Fruit fly (Drosophila melanogaster) whole organism, prepupa: ENCODE measurements around the gene CG5418.
A peak's percentile ranks its signal among the peaks of the same experiment; 100 is the strongest.

Experiments used
- Blimp-1 ChIP-seq: fragments of 200-800 bp; sonication (Bioruptor generic); optimal IDR thresholded peaks from 3 replicates; lab custom pipeline; 2017; ENCODE audit warnings: missing biosample characterization, missing genetic modification characterization, mild to moderate bottlenecking, moderate library complexity, missing genetic modification reagents
- CG10631 ChIP-seq: fragments of 200-800 bp; sonication (Bioruptor generic); optimal IDR thresholded peaks from 2 replicates; lab custom pipeline; 2016; ENCODE audit warnings: missing biosample characterization, missing genetic modification characterization
- CG11294 ChIP-seq: fragments of 200-800 bp; sonication (Bioruptor generic); IDR thresholded peaks from 2 replicates; pipeline ENCODE4 v1.3.6; 2022; ENCODE audit warnings: missing biosample characterization, missing genetic modification characterization
- CG11902 ChIP-seq: fragments of 200-800 bp; sonication (Bioruptor generic); optimal IDR thresholded peaks from 3 replicates; lab custom pipeline; 2016; ENCODE audit warnings: missing biosample characterization, missing genetic modification characterization
- CG15336 ChIP-seq: fragments of 200-800 bp; sonication (Bioruptor generic); IDR thresholded peaks from 2 replicates; pipeline ENCODE4 v1.3.6; 2022; ENCODE audit warnings: missing biosample characterization, missing genetic modification characterization
- CG1621 ChIP-seq: fragments of 200-800 bp; sonication (Bioruptor generic); optimal IDR thresholded peaks from 3 replicates; lab custom pipeline; 2018; ENCODE audit warnings: missing biosample characterization, mild to moderate bottlenecking, missing genetic modification characterization
- CG16779 ChIP-seq: fragments of 200-800 bp; sonication (Bioruptor generic); optimal IDR thresholded peaks from 3 replicates; lab custom pipeline; 2017; ENCODE audit warnings: missing biosample characterization, mild to moderate bottlenecking, missing genetic modification characterization
- CG3032 ChIP-seq: fragments of 200-800 bp; optimal IDR thresholded peaks from 2 replicates; lab custom pipeline; 2019; ENCODE audit warnings: missing biosample characterization, mild to moderate bottlenecking, missing genetic modification characterization, moderate library complexity
- CG31627 ChIP-seq: fragments of 200-800 bp; sonication (Bioruptor generic); optimal IDR thresholded peaks from 3 replicates; lab custom pipeline; 2016; ENCODE audit warnings: missing biosample characterization, missing genetic modification characterization
- CG32006 ChIP-seq: fragments of 200-800 bp; sonication (Bioruptor generic); optimal IDR thresholded peaks from 3 replicates; lab custom pipeline; 2017; ENCODE audit warnings: missing biosample characterization, mild to moderate bottlenecking, missing genetic modification characterization
- CG3919 ChIP-seq: fragments of 200-800 bp; sonication (Bioruptor generic); optimal IDR thresholded peaks from 3 replicates; lab custom pipeline; 2016; ENCODE audit warnings: missing biosample characterization, missing genetic modification characterization
- CG4318 ChIP-seq: fragments of 200-800 bp; sonication (Bioruptor generic); optimal IDR thresholded peaks from 3 replicates; lab custom pipeline; 2017; ENCODE audit warnings: missing biosample characterization, mild to moderate bottlenecking, missing genetic modification characterization
- CG6808 ChIP-seq: fragments of 200-800 bp; sonication (Bioruptor generic); optimal IDR thresholded peaks from 3 replicates; lab custom pipeline; 2017; ENCODE audit warnings: missing biosample characterization, missing genetic modification characterization, mild to moderate bottlenecking, moderate library complexity, missing genetic modification reagents
- CG6854 ChIP-seq: fragments of 200-800 bp; sonication (Bioruptor generic); optimal IDR thresholded peaks from 2 replicates; lab custom pipeline; 2017; ENCODE audit warnings: missing biosample characterization, mild to moderate bottlenecking, missing genetic modification characterization
- CG7368 ChIP-seq: fragments of 200-800 bp; sonication (Bioruptor generic); optimal IDR thresholded peaks from 3 replicates; lab custom pipeline; 2016; ENCODE audit warnings: missing biosample characterization, missing genetic modification characterization
- CG8119 ChIP-seq: fragments of 200-800 bp; sonication (Bioruptor generic); IDR thresholded peaks from 3 replicates; pipeline ENCODE4 v1.3.6; 2022; ENCODE audit warnings: missing biosample characterization, missing genetic modification characterization
- CG8319 ChIP-seq: fragments of 200-800 bp; sonication (Bioruptor generic); optimal IDR thresholded peaks from 3 replicates; lab custom pipeline; 2016; ENCODE audit warnings: missing biosample characterization, missing genetic modification characterization
- CG8632 ChIP-seq: fragments of 200-800 bp; sonication (Bioruptor generic); optimal IDR thresholded peaks from 3 replicates; lab custom pipeline; 2016; ENCODE audit warnings: missing biosample characterization, missing genetic modification characterization
- CG9139 ChIP-seq: fragments of 200-800 bp; sonication (Bioruptor generic); optimal IDR thresholded peaks from 3 replicates; lab custom pipeline; 2017; ENCODE audit warnings: missing biosample characterization, mild to moderate bottlenecking, missing genetic modification characterization
- Eip75B ChIP-seq: fragments of 200-800 bp; sonication (Bioruptor generic); optimal IDR thresholded peaks from 3 replicates; lab custom pipeline; 2016; ENCODE audit warnings: missing biosample characterization, missing genetic modification characterization
- Eip93F ChIP-seq: fragments of 200-800 bp; sonication (Bioruptor generic); optimal IDR thresholded peaks from 2 replicates; lab custom pipeline; 2016; ENCODE audit warnings: missing biosample characterization, mild to moderate bottlenecking, missing genetic modification characterization
- Ets21C ChIP-seq: fragments of 200-800 bp; sonication (Bioruptor generic); optimal IDR thresholded peaks from 3 replicates; lab custom pipeline; 2016; ENCODE audit warnings: missing biosample characterization, missing genetic modification characterization
- Ets96B ChIP-seq: fragments of 200-800 bp; optimal IDR thresholded peaks from 2 replicates; lab custom pipeline; 2019; ENCODE audit warnings: missing biosample characterization, mild to moderate bottlenecking, missing genetic modification characterization, moderate library complexity
- Gug ChIP-seq: fragments of 200-800 bp; sonication (Bioruptor generic); IDR thresholded peaks from 2 replicates; pipeline ENCODE4 v1.3.6; 2022; ENCODE audit warnings: missing biosample characterization, missing genetic modification characterization
- Hr4 ChIP-seq: fragments of 200-800 bp; sonication (Bioruptor generic); optimal IDR thresholded peaks from 3 replicates; lab custom pipeline; 2016; ENCODE audit warnings: missing biosample characterization, missing genetic modification characterization
- Lpt ChIP-seq: fragments of 200-800 bp; sonication (Bioruptor generic); optimal IDR thresholded peaks from 3 replicates; lab custom pipeline; 2016; ENCODE audit warnings: missing biosample characterization, missing genetic modification characterization
- Met ChIP-seq: fragments of 200-800 bp; sonication (Bioruptor generic); optimal IDR thresholded peaks from 3 replicates; lab custom pipeline; 2016; ENCODE audit warnings: missing biosample characterization, missing genetic modification characterization
- Smox ChIP-seq: fragments of 200-800 bp; sonication (Bioruptor generic); optimal IDR thresholded peaks from 3 replicates; lab custom pipeline; 2016; ENCODE audit warnings: missing biosample characterization, missing genetic modification characterization
- Sox102F ChIP-seq: fragments of 200-800 bp; sonication (Bioruptor generic); optimal IDR thresholded peaks from 2 replicates; lab custom pipeline; 2016; ENCODE audit warnings: missing biosample characterization, mild to moderate bottlenecking, missing genetic modification characterization
- Sox14 ChIP-seq: fragments of 200-800 bp; sonication (Bioruptor generic); optimal IDR thresholded peaks from 3 replicates; lab custom pipeline; 2016; ENCODE audit warnings: missing biosample characterization, missing genetic modification characterization
- Sox15 ChIP-seq: fragments of 200-800 bp; sonication (Bioruptor generic); optimal IDR thresholded peaks from 3 replicates; lab custom pipeline; 2016; ENCODE audit warnings: missing biosample characterization, missing genetic modification characterization
- achi ChIP-seq: fragments of 200-800 bp; sonication (Bioruptor generic); optimal IDR thresholded peaks from 3 replicates; lab custom pipeline; 2016; ENCODE audit warnings: missing biosample characterization, missing genetic modification characterization
- acj6 ChIP-seq: fragments of 200-800 bp; sonication (Bioruptor generic); optimal IDR thresholded peaks from 3 replicates; lab custom pipeline; 2016; ENCODE audit warnings: missing biosample characterization, missing genetic modification characterization
- cyc ChIP-seq: fragments of 200-800 bp; sonication (Bioruptor generic); optimal IDR thresholded peaks from 3 replicates; lab custom pipeline; 2016; ENCODE audit warnings: missing biosample characterization, missing genetic modification characterization
- dac ChIP-seq: fragments of 200-800 bp; sonication (Bioruptor generic); optimal IDR thresholded peaks from 2 replicates; lab custom pipeline; 2017; ENCODE audit warnings: missing biosample characterization, mild to moderate bottlenecking, missing genetic modification characterization
- dsx ChIP-seq: fragments of 200-800 bp; optimal IDR thresholded peaks from 3 replicates; lab custom pipeline; 2019; ENCODE audit warnings: missing biosample characterization, mild to moderate bottlenecking, missing genetic modification characterization, moderate library complexity; ENCODE audit not compliant: poor library complexity, severe bottlenecking
- esn ChIP-seq: fragments of 200-800 bp; sonication (Bioruptor generic); optimal IDR thresholded peaks from 2 replicates; lab custom pipeline; 2016; ENCODE audit warnings: missing biosample characterization, mild to moderate bottlenecking, missing genetic modification characterization, moderate library complexity
- fd59A ChIP-seq: fragments of 200-800 bp; sonication (Bioruptor generic); optimal IDR thresholded peaks from 2 replicates; lab custom pipeline; 2017; ENCODE audit warnings: missing biosample characterization, mild to moderate bottlenecking, missing genetic modification characterization, missing genetic modification reagents
- fd85E ChIP-seq: fragments of 200-800 bp; sonication (Bioruptor generic); optimal IDR thresholded peaks from 3 replicates; lab custom pipeline; 2016; ENCODE audit warnings: missing biosample characterization, missing genetic modification characterization
- fkh ChIP-seq: fragments of 200-800 bp; sonication (Bioruptor generic); optimal IDR thresholded peaks from 3 replicates; lab custom pipeline; 2017; ENCODE audit warnings: missing biosample characterization, mild to moderate bottlenecking, missing genetic modification characterization, moderate library complexity
- lz ChIP-seq: fragments of 200-800 bp; sonication (Bioruptor generic); optimal IDR thresholded peaks from 3 replicates; lab custom pipeline; 2016; ENCODE audit warnings: missing biosample characterization, missing genetic modification characterization
- net ChIP-seq: fragments of 200-800 bp; sonication (Bioruptor generic); optimal IDR thresholded peaks from 3 replicates; lab custom pipeline; 2016; ENCODE audit warnings: missing biosample characterization, missing genetic modification characterization
- pdm3 ChIP-seq: fragments of 200-800 bp; sonication (Bioruptor generic); optimal IDR thresholded peaks from 3 replicates; lab custom pipeline; 2016; ENCODE audit warnings: missing biosample characterization, missing genetic modification characterization
- salr ChIP-seq, 2 experiments: fragments of 200-800 bp; sonication (Bioruptor generic); optimal IDR thresholded peaks; 3 replicates each; lab custom pipeline; 2016 to 2018; ENCODE audit warnings: missing biosample characterization in 2 of 2, missing genetic modification characterization in 2 of 2, mild to moderate bottlenecking in 1 of 2
- spab ChIP-seq: fragments of 200-800 bp; sonication (Bioruptor generic); optimal IDR thresholded peaks from 2 replicates; lab custom pipeline; 2017; ENCODE audit warnings: missing biosample characterization, mild to moderate bottlenecking, missing genetic modification characterization, missing genetic modification reagents
- ss ChIP-seq, 2 experiments: fragments of 200-800 bp; sonication (Bioruptor generic); optimal IDR thresholded peaks; 2 replicates in 1 of 2; 3 replicates in 1 of 2; lab custom pipeline; 2017 to 2018; ENCODE audit warnings: mild to moderate bottlenecking in 2 of 2, missing biosample characterization in 2 of 2, missing genetic modification characterization in 2 of 2, moderate library complexity in 1 of 2
- svp ChIP-seq: fragments of 200-800 bp; sonication (Bioruptor generic); peaks from one replicate; lab custom pipeline; 2016; ENCODE audit warnings: missing biosample characterization, missing genetic modification characterization
- topi ChIP-seq: fragments of 200-800 bp; sonication (Bioruptor generic); optimal IDR thresholded peaks from 3 replicates; lab custom pipeline; 2016; ENCODE audit warnings: missing biosample characterization, missing genetic modification characterization

The CG5418 gene

dm6 chr2L:12427487-12428101, 25.4 kb downstream of the CG5418 start, which contains the start of the genes CG5446 and Trm1 (continued):
- TF ChIP-seq CG6808 (GFP tag; lab: Kevin White, UChicago) = peak; percentile 33
- TF ChIP-seq dsx (GFP tag; lab: Kevin White, UChicago) = peak; percentile 68
- TF ChIP-seq CG10631 (GFP tag; lab: Kevin White, UChicago) = peak; percentile 82
- TF ChIP-seq CG8319 = peak; percentile 4
- peak; percentile 22 for TF ChIP-seq CG31627 (GFP tag; lab: Kevin White, UChicago)
- TF ChIP-seq CG11902 (GFP tag; lab: Kevin White, UChicago) = no peak
- peak; percentile 21; the same call in 1 of the 2 replicates for TF ChIP-seq CG15336 (GFP tag; lab: Robert Waterston, UW)
- TF ChIP-seq ss (GFP tag; optimal IDR thresholded peaks at IDR 0.05; lab: Kevin White, UChicago) = peak; percentile 34 to 63

DNA sequence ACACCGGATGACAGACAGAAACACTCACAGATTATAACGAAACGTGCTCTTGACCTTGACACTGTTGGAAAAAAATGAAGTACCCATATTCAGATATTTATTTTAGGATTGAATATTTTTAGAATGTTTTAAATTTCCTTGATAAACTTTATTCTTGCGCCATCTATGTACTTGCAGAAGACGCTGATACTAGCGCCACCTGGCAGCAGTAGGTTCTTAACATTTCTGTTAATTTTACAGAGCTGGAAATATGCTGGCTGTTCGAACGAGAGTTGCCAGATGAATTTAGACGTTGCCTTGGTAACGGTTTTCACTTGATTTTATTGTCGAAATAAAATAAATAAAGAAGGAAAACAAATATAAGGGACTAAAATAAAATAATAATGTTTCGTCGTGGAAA, 28.5 kb downstream of the CG5418 start, which contains the start of gene Fam92:
Gene Fam92 (plus strand): TSS at position 350 of the 400 bp plus-strand sequence.
- TF ChIP-seq CG6854 (GFP tag; lab: Kevin White, UChicago) = no peak
- peak; percentile 66 for TF ChIP-seq cyc (GFP tag; lab: Kevin White, UChicago)
- peak; percentile 60 for TF ChIP-seq Met
- TF ChIP-seq pdm3 (GFP tag; lab: Kevin White, UChicago) = peak; percentile 56
- peak; percentile 71 for TF ChIP-seq esn (GFP tag; lab: Kevin White, UChicago)
- peak; percentile 22 for TF ChIP-seq Eip75B (GFP tag; lab: Kevin White, UChicago)
- peak; percentile 0 for TF ChIP-seq CG32006 (GFP tag; lab: Kevin White, UChicago)
- no peak for TF ChIP-seq CG11294 (GFP tag; lab: Robert Waterston, UW)
- no peak for TF ChIP-seq svp (GFP tag; lab: Kevin White, UChicago)
- no peak for TF ChIP-seq fd85E (GFP tag; lab: Kevin White, UChicago)
- no peak for TF ChIP-seq dsx (GFP tag; lab: Kevin White, UChicago)
- peak; percentile 49 for TF ChIP-seq Sox102F (GFP tag; lab: Kevin White, UChicago)
- no peak for TF ChIP-seq CG10631 (GFP tag; lab: Kevin White, UChicago)
- no peak for TF ChIP-seq Blimp-1
- peak; percentile 48 for TF ChIP-seq topi (GFP tag; lab: Kevin White, UChicago)
- TF ChIP-seq CG7368 (GFP tag; lab: Kevin White, UChicago) = peak; percentile 13
- peak; percentile 30 for TF ChIP-seq CG6808 (GFP tag; lab: Kevin White, UChicago)
- peak; percentile 55 for TF ChIP-seq CG3919 (GFP tag; lab: Kevin White, UChicago)
- peak; percentile 19 for TF ChIP-seq Hr4 (GFP tag; lab: Kevin White, UChicago)
- TF ChIP-seq Ets21C (GFP tag; lab: Kevin White, UChicago) = peak; percentile 2
- no peak for TF ChIP-seq CG11902 (GFP tag; lab: Kevin White, UChicago)
- TF ChIP-seq fd59A = no peak
- TF ChIP-seq CG16779 (tag; lab: Kevin White, UChicago) = no peak
- TF ChIP-seq lz = peak; percentile 69
- no peak for TF ChIP-seq dac (GFP tag; lab: Kevin White, UChicago)
- TF ChIP-seq CG8119 (GFP tag; lab: Robert Waterston, UW) = no peak
- no peak for TF ChIP-seq spab
- TF ChIP-seq Eip93F (GFP tag; lab: Kevin White, UChicago) = no peak
- no peak for TF ChIP-seq Gug (GFP tag; lab: Robert Waterston, UW)
- no peak for TF ChIP-seq salr (GFP tag; optimal IDR thresholded peaks at IDR 0.05; lab: Kevin White, UChicago)
- TF ChIP-seq CG9139 (GFP tag; lab: Kevin White, UChicago) = no peak
- no peak for TF ChIP-seq Sox15 (GFP tag; lab: Kevin White, UChicago)
- TF ChIP-seq CG4318 (GFP tag; lab: Kevin White, UChicago) = no peak
- no peak for TF ChIP-seq Ets96B (tag; lab: Kevin White, UChicago)
- no peak for TF ChIP-seq net (GFP tag; lab: Kevin White, UChicago)
- TF ChIP-seq CG1621 (tag; lab: Kevin White, UChicago) = no peak
- TF ChIP-seq achi (GFP tag; lab: Kevin White, UChicago) = peak; percentile 11
- TF ChIP-seq CG3032 (tag; lab: Kevin White, UChicago) = peak; percentile 40
- peak; percentile 47 for TF ChIP-seq Sox14 (GFP tag; lab: Kevin White, UChicago)
- TF ChIP-seq CG31627 (GFP tag; lab: Kevin White, UChicago) = peak; percentile 67
- peak; percentile 41 for TF ChIP-seq Smox (GFP tag; lab: Kevin White, UChicago)
- TF ChIP-seq acj6 (GFP tag; lab: Kevin White, UChicago) = peak; percentile 15
- no peak for TF ChIP-seq Lpt (GFP tag; lab: Kevin White, UChicago)
- TF ChIP-seq fkh (GFP tag; lab: Kevin White, UChicago) = no peak
- no peak for TF ChIP-seq CG8632
- TF ChIP-seq ss (GFP tag; optimal IDR thresholded peaks at IDR 0.05; lab: Kevin White, UChicago) = no peak
